Worm (Caenorhabditis elegans): ENCODE data around the gene best-17.

ce11 chrIII:614447-614846 lies 5.0 kb upstream of the best-17 start, which contains the start of gene T19C3.3:
- no peak for TF ChIP-seq nhr-77 (tag; optimal IDR thresholded peaks at IDR 0.05)
- TF ChIP-seq lin-39 (tag; optimal IDR thresholded peaks at IDR 0.05): no peak
- no peak for TF ChIP-seq unc-62 (GFP tag; optimal IDR thresholded peaks at IDR 0.05)
- no peak for TF ChIP-seq ceh-82 (tag; optimal IDR thresholded peaks at IDR 0.05)
- TF ChIP-seq nhr-237 (tag; optimal IDR thresholded peaks at IDR 0.05): no peak
- no peak for TF ChIP-seq mdl-1 (tag; optimal IDR thresholded peaks at IDR 0.05)
- no peak for TF ChIP-seq fos-1 (tag; optimal IDR thresholded peaks at IDR 0.05)
- TF ChIP-seq lsy-2 (tag; optimal IDR thresholded peaks at IDR 0.05): no peak
- no peak for TF ChIP-seq elt-1 (tag; optimal IDR thresholded peaks at IDR 0.05)
- TF ChIP-seq egl-27 (tag; optimal IDR thresholded peaks at IDR 0.05): no peak
- no peak for TF ChIP-seq lin-13 (GFP tag; optimal IDR thresholded peaks at IDR 0.05)
- TF ChIP-seq zag-1 (tag; optimal IDR thresholded peaks at IDR 0.05): no peak
- TF ChIP-seq sma-3 (GFP tag; optimal IDR thresholded peaks at IDR 0.05): no peak

Measured in whole organism, L2 larva.